Fruit fly (Drosophila melanogaster) whole organism, embryonic: ENCODE results near the gene CG17224.

Source experiments
- C15 ChIP-seq: fragments of 200-800 bp; sonication (Bioruptor generic); IDR thresholded peaks from 3 replicates; pipeline ENCODE4 v1.3.6; 2022; ENCODE audit warnings: missing biosample characterization, missing genetic modification characterization
- CG10543 ChIP-seq: fragments of 200-800 bp; sonication (Bioruptor generic); optimal IDR thresholded peaks from 3 replicates; lab custom pipeline; 2017; ENCODE audit warnings: missing biosample characterization, mild to moderate bottlenecking, missing genetic modification characterization, moderate library complexity
- CG12942 ChIP-seq: fragments of 200-800 bp; sonication (Bioruptor generic); optimal IDR thresholded peaks from 3 replicates; lab custom pipeline; 2016; ENCODE audit warnings: missing biosample characterization, missing genetic modification characterization
- CG1529 ChIP-seq: fragments of 200-800 bp; sonication (Bioruptor generic); optimal IDR thresholded peaks from 3 replicates; lab custom pipeline; 2018; ENCODE audit warnings: missing biosample characterization, missing genetic modification characterization
- CG16863 ChIP-seq: fragments of 200-800 bp; sonication (Bioruptor generic); optimal IDR thresholded peaks from 3 replicates; lab custom pipeline; 2016; ENCODE audit warnings: missing biosample characterization, missing genetic modification characterization
- CG18476 ChIP-seq: fragments of 200-800 bp; sonication (Bioruptor generic); optimal IDR thresholded peaks from 2 replicates; lab custom pipeline; 2016; ENCODE audit warnings: missing biosample characterization, mild to moderate bottlenecking, missing genetic modification characterization
- CG18764 ChIP-seq: fragments of 200-800 bp; sonication (Bioruptor generic); optimal IDR thresholded peaks from 3 replicates; lab custom pipeline; 2016; ENCODE audit warnings: missing biosample characterization, missing genetic modification characterization
- CG2202 ChIP-seq: fragments of 200-800 bp; sonication (Bioruptor generic); optimal IDR thresholded peaks from 2 replicates; lab custom pipeline; 2018; ENCODE audit warnings: missing biosample characterization, mild to moderate bottlenecking, missing genetic modification characterization
- CG30403 ChIP-seq: fragments of 200-800 bp; sonication (Bioruptor generic); optimal IDR thresholded peaks from 3 replicates; lab custom pipeline; 2016; ENCODE audit warnings: missing biosample characterization, missing genetic modification characterization
- CG31441 ChIP-seq: fragments of 200-800 bp; sonication (Bioruptor generic); IDR thresholded peaks from 2 replicates; pipeline ENCODE4 v1.3.6; 2022; ENCODE audit warnings: missing biosample characterization, missing genetic modification characterization
- CG32767 ChIP-seq: fragments of 200-800 bp; sonication (Bioruptor generic); IDR thresholded peaks from 2 replicates; pipeline ENCODE4 v1.3.6; 2022; ENCODE audit warnings: missing biosample characterization, missing genetic modification characterization
- CG42726 ChIP-seq: fragments of 200-800 bp; sonication (Bioruptor generic); IDR thresholded peaks from 2 replicates; pipeline ENCODE4 v1.3.6; 2022; ENCODE audit warnings: missing biosample characterization, missing genetic modification characterization; ENCODE audit not compliant: partially characterized antibody
- CG5180 ChIP-seq: fragments of 200-800 bp; sonication (Bioruptor generic); optimal IDR thresholded peaks from 3 replicates; lab custom pipeline; 2017; ENCODE audit warnings: missing biosample characterization, missing genetic modification characterization, mild to moderate bottlenecking, moderate library complexity, missing genetic modification reagents
- CG6683 ChIP-seq: fragments of 200-800 bp; sonication (Bioruptor generic); optimal IDR thresholded peaks from 2 replicates; lab custom pipeline; 2017; ENCODE audit warnings: missing biosample characterization, mild to moderate bottlenecking, missing genetic modification characterization, missing genetic modification reagents
- CG7271 ChIP-seq: fragments of 200-800 bp; sonication (Bioruptor generic); optimal IDR thresholded peaks from 2 replicates; lab custom pipeline; 2018; ENCODE audit warnings: missing biosample characterization, mild to moderate bottlenecking, missing genetic modification characterization, moderate library complexity
- CG8281 ChIP-seq: fragments of 200-800 bp; sonication (Bioruptor generic); optimal IDR thresholded peaks from 2 replicates; lab custom pipeline; 2018; ENCODE audit warnings: missing biosample characterization, mild to moderate bottlenecking, missing genetic modification characterization, moderate library complexity
- Dad ChIP-seq: fragments of 200-800 bp; sonication (Bioruptor generic); optimal IDR thresholded peaks from 3 replicates; lab custom pipeline; 2016; ENCODE audit warnings: missing biosample characterization, missing genetic modification characterization
- Doc2 ChIP-seq: fragments of 200-800 bp; sonication (Bioruptor generic); IDR thresholded peaks from 2 replicates; pipeline ENCODE4 v1.3.6; 2022; ENCODE audit warnings: missing biosample characterization, missing genetic modification characterization
- Ets97D ChIP-seq: fragments of 200-800 bp; sonication (Bioruptor generic); optimal IDR thresholded peaks from 3 replicates; lab custom pipeline; 2016; ENCODE audit warnings: missing biosample characterization, missing genetic modification characterization
- Fer2 ChIP-seq: fragments of 200-800 bp; sonication (Bioruptor generic); optimal IDR thresholded peaks from 2 replicates; lab custom pipeline; 2018; ENCODE audit warnings: missing biosample characterization, mild to moderate bottlenecking, missing genetic modification characterization, moderate library complexity
- Lhr ChIP-seq: fragments of 200-800 bp; sonication (Bioruptor generic); optimal IDR thresholded peaks from 3 replicates; lab custom pipeline; 2017; ENCODE audit warnings: mild to moderate bottlenecking, missing biosample characterization, missing genetic modification reagents, missing genetic modification characterization
- MBD-R2 ChIP-seq: fragments of 200-800 bp; sonication (Bioruptor generic); IDR thresholded peaks from 2 replicates; pipeline ENCODE4 v1.3.6; 2022; ENCODE audit warnings: missing biosample characterization, missing genetic modification characterization
- Mad ChIP-seq: fragments of 200-800 bp; sonication (Bioruptor generic); optimal IDR thresholded peaks from 2 replicates; lab custom pipeline; 2016; ENCODE audit warnings: missing biosample characterization, missing genetic modification characterization
- Nf-YA ChIP-seq: fragments of 200-800 bp; sonication (Bioruptor generic); IDR thresholded peaks from 2 replicates; pipeline ENCODE4 v1.3.6; 2022; ENCODE audit warnings: missing biosample characterization, missing genetic modification characterization
- PHDP ChIP-seq: fragments of 200-800 bp; sonication (Bioruptor generic); optimal IDR thresholded peaks from 3 replicates; lab custom pipeline; 2018; ENCODE audit warnings: missing biosample characterization, mild to moderate bottlenecking, missing genetic modification characterization, moderate library complexity
- Sox100B ChIP-seq: fragments of 200-800 bp; sonication (Bioruptor generic); optimal IDR thresholded peaks from 3 replicates; lab custom pipeline; 2018; ENCODE audit warnings: missing biosample characterization, mild to moderate bottlenecking, missing genetic modification characterization
- Sox102F ChIP-seq: fragments of 200-800 bp; sonication (Bioruptor generic); optimal IDR thresholded peaks from 2 replicates; lab custom pipeline; 2018; ENCODE audit warnings: missing biosample characterization, mild to moderate bottlenecking, missing genetic modification characterization, moderate library complexity
- Spps ChIP-seq: fragments of 200-800 bp; sonication (Bioruptor generic); optimal IDR thresholded peaks from 2 replicates; lab custom pipeline; 2018; ENCODE audit warnings: missing biosample characterization, mild to moderate bottlenecking, missing genetic modification characterization
- Tbp ChIP-seq: fragments of >200 bp; optimal IDR thresholded peaks from 2 replicates; lab custom pipeline; 2018; ENCODE audit warnings: missing biosample characterization, missing genetic modification characterization
- ac ChIP-seq: fragments of 200-800 bp; sonication (Bioruptor generic); optimal IDR thresholded peaks from 3 replicates; lab custom pipeline; 2017; ENCODE audit warnings: missing biosample characterization, mild to moderate bottlenecking, missing genetic modification characterization
- bab2 ChIP-seq: fragments of 200-800 bp; sonication (Bioruptor generic); optimal IDR thresholded peaks from 2 replicates; lab custom pipeline; 2016; ENCODE audit warnings: missing biosample characterization, missing genetic modification characterization
- bcd ChIP-seq: fragments of 200-800 bp; sonication (Bioruptor generic); optimal IDR thresholded peaks from 2 replicates; lab custom pipeline; 2017; ENCODE audit warnings: missing biosample characterization, mild to moderate bottlenecking, missing genetic modification characterization
- cas ChIP-seq: fragments of 200-800 bp; sonication (Bioruptor generic); IDR thresholded peaks from 2 replicates; pipeline ENCODE4 v1.3.6; 2022; ENCODE audit warnings: missing biosample characterization, missing genetic modification characterization
- chn ChIP-seq: fragments of 200-800 bp; sonication (Bioruptor generic); optimal IDR thresholded peaks from 2 replicates; lab custom pipeline; 2016; ENCODE audit warnings: missing biosample characterization, missing genetic modification characterization
- gem ChIP-seq: fragments of 200-800 bp; sonication (Bioruptor generic); optimal IDR thresholded peaks from 2 replicates; lab custom pipeline; 2019; ENCODE audit warnings: missing biosample characterization, mild to moderate bottlenecking, missing genetic modification characterization, moderate library complexity
- gsb-n ChIP-seq: fragments of 200-800 bp; sonication (Bioruptor generic); optimal IDR thresholded peaks from 3 replicates; lab custom pipeline; 2018; ENCODE audit warnings: missing biosample characterization, mild to moderate bottlenecking, missing genetic modification characterization
- inv ChIP-seq: fragments of 200-800 bp; sonication (Bioruptor generic); IDR thresholded peaks from 2 replicates; pipeline ENCODE4 v1.3.6; 2022; ENCODE audit warnings: missing biosample characterization, missing genetic modification characterization; ENCODE audit not compliant: partially characterized antibody
- kah ChIP-seq: fragments of 200-800 bp; sonication (Bioruptor generic); optimal IDR thresholded peaks from 2 replicates; lab custom pipeline; 2018; ENCODE audit warnings: missing biosample characterization, mild to moderate bottlenecking, missing genetic modification characterization
- odd ChIP-seq: fragments of 200-800 bp; sonication (Bioruptor generic); optimal IDR thresholded peaks from 2 replicates; lab custom pipeline; 2017; ENCODE audit warnings: missing biosample characterization, mild to moderate bottlenecking, missing genetic modification characterization
- onecut ChIP-seq: fragments of 200-800 bp; sonication (Bioruptor generic); IDR thresholded peaks from 2 replicates; pipeline ENCODE4 v1.3.6; 2022; ENCODE audit warnings: missing biosample characterization, missing genetic modification characterization
- org-1 ChIP-seq: fragments of 200-800 bp; sonication (Bioruptor generic); optimal IDR thresholded peaks from 2 replicates; lab custom pipeline; 2017; ENCODE audit warnings: missing biosample characterization, missing genetic modification characterization
- pan ChIP-seq, 4 experiments: fragments of >200 bp in 3 of 4; fragments of 200-800 bp in 1 of 4; sonication (Bioruptor generic) in 1 of 4; optimal IDR thresholded peaks in 3 of 4; IDR thresholded peaks in 1 of 4; 2 replicates each; pipeline versions ENCODE4 v1.3.6 to Lab custom; 2017 to 2022; ENCODE audit warnings: missing biosample characterization in 2 of 4, missing genetic modification characterization in 2 of 4, mixed read lengths in 1 of 4
- phol ChIP-seq: fragments of 200-800 bp; sonication (Bioruptor generic); optimal IDR thresholded peaks from 3 replicates; lab custom pipeline; 2018; ENCODE audit warnings: missing biosample characterization, mild to moderate bottlenecking, missing genetic modification characterization, moderate library complexity
- psq ChIP-seq: fragments of 200-800 bp; sonication (Bioruptor generic); optimal IDR thresholded peaks from 2 replicates; lab custom pipeline; 2017; ENCODE audit warnings: missing biosample characterization, missing genetic modification characterization
- row ChIP-seq: fragments of 200-800 bp; sonication (Bioruptor generic); IDR thresholded peaks from 3 replicates; pipeline ENCODE4 v1.3.6; 2022; ENCODE audit warnings: missing biosample characterization, missing genetic modification characterization
- shn ChIP-seq: fragments of 200-800 bp; sonication (Bioruptor generic); optimal IDR thresholded peaks from 3 replicates; lab custom pipeline; 2016; ENCODE audit warnings: missing biosample characterization, missing genetic modification characterization
- slp2 ChIP-seq: fragments of 200-800 bp; sonication (Bioruptor generic); optimal IDR thresholded peaks from 2 replicates; lab custom pipeline; 2016; ENCODE audit warnings: missing biosample characterization, missing genetic modification characterization
- ssp ChIP-seq: fragments of 200-800 bp; sonication (Bioruptor generic); IDR thresholded peaks from 2 replicates; pipeline ENCODE4 v1.3.6; 2022; ENCODE audit warnings: missing biosample characterization, missing genetic modification characterization
- unpg ChIP-seq: fragments of 200-800 bp; sonication (Bioruptor generic); optimal IDR thresholded peaks from 3 replicates; lab custom pipeline; 2018; ENCODE audit warnings: missing biosample characterization, mild to moderate bottlenecking, missing genetic modification characterization, moderate library complexity
- wek ChIP-seq: fragments of 200-800 bp; sonication (Bioruptor generic); optimal IDR thresholded peaks from 3 replicates; lab custom pipeline; 2018; ENCODE audit warnings: missing biosample characterization, mild to moderate bottlenecking, missing genetic modification characterization, moderate library complexity

The CG17224 gene

dm6 chr2L:3003399-3003798 lies 14.7 kb downstream of the CG17224 start (continued):
- TF ChIP-seq CG8281 (tag; lab: Kevin White, UChicago) (peak; percentile 15), Spps (tag; lab: Kevin White, UChicago) (no peak), Fer2 (tag; lab: Kevin White, UChicago) (no peak), Dad (GFP tag; lab: Kevin White, UChicago) (no peak), Sox102F (peak; percentile 86), odd (GFP tag; lab: Kevin White, UChicago) (peak; percentile 51), CG10543 (GFP tag; lab: Kevin White, UChicago) (no peak), ssp (GFP tag; lab: Robert Waterston, UW) (no peak), pan (optimal IDR thresholded peaks at IDR 0.05; lab: Kevin White, UChicago) (no peak), pan (GFP tag; optimal IDR thresholded peaks at IDR 0.05 in 1 of 2, IDR thresholded peaks at IDR 0.05 in 1 of 2) (peak in 1 of 2 experiments; percentile 50), PHDP (tag; lab: Kevin White, UChicago) (peak; percentile 76), CG32767 (0 out of 2 replicates have a peak, but pooled peaks have one; percentile 13), Sox100B (GFP tag; lab: Kevin White, UChicago) (peak; percentile 75), slp2 (GFP tag; lab: Kevin White, UChicago) (no peak), Lhr (GFP tag; lab: Kevin White, UChicago) (peak; percentile 16), cas (GFP tag; lab: Robert Waterston, UW) (no peak), CG18476 (GFP tag; lab: Kevin White, UChicago) (peak; percentile 4), kah (peak; percentile 51), wek (GFP tag; lab: Kevin White, UChicago) (peak; percentile 25), unpg (GFP tag; lab: Kevin White, UChicago) (peak; percentile 69), CG5180 (GFP tag; lab: Kevin White, UChicago) (peak; percentile 47), CG1529 (GFP tag; lab: Kevin White, UChicago) (peak; percentile 69), MBD-R2 (GFP tag; lab: Robert Waterston, UW) (no peak), CG7271 (no peak), bab2 (peak; percentile 59), inv (GFP tag; lab: Robert Waterston, UW) (no peak), Tbp (GFP tag; lab: Kevin White, UChicago) (no peak), CG31441 (GFP tag; lab: Robert Waterston, UW) (peak; percentile 67), CG12942 (peak; percentile 25), Nf-YA (GFP tag; lab: Robert Waterston, UW) (peak; percentile 50; the same call in 1 of the 2 replicates), gem (tag; lab: Kevin White, UChicago) (peak; percentile 76), onecut (GFP tag; lab: Robert Waterston, UW) (peak; percentile 25; the same call in 1 of the 2 replicates), chn (GFP tag; lab: Kevin White, UChicago) (no peak), Doc2 (no peak), CG18764 (GFP tag; lab: Kevin White, UChicago) (no peak), phol (tag; lab: Kevin White, UChicago) (peak; percentile 66), ac (GFP tag; lab: Kevin White, UChicago) (no peak), CG16863 (peak; percentile 40), org-1 (GFP tag; lab: Kevin White, UChicago) (peak; percentile 8), CG30403 (GFP tag; lab: Kevin White, UChicago) (peak; percentile 24), Mad (GFP tag; lab: Kevin White, UChicago) (no peak), CG2202 (tag; lab: Kevin White, UChicago) (peak; percentile 4), row (GFP tag; lab: Robert Waterston, UW) (peak; percentile 51; the same call in 2 of the 3 replicates), shn (no peak), CG42726 (GFP tag; lab: Robert Waterston, UW) (no peak), gsb-n (tag; lab: Kevin White, UChicago) (peak; percentile 62), bcd (GFP tag; lab: Kevin White, UChicago) (peak; percentile 1), Ets97D (GFP tag; lab: Kevin White, UChicago) (no peak), psq (no peak), C15 (GFP tag; lab: Robert Waterston, UW) (no peak), CG6683 (GFP tag; lab: Kevin White, UChicago) (no peak)
